Worm (Caenorhabditis elegans) whole organism, L2 larva: ENCODE data around the gene flp-3.

ENCODE experiments used
- C34F6.9 ChIP-seq: fragments of 150-350 bp; optimal IDR thresholded peaks from 2 replicates; lab custom pipeline; 2014; ENCODE audit warnings: missing biosample characterization, missing genetic modification characterization
- F13H6.1 ChIP-seq: sonication (generic microtip); optimal IDR thresholded peaks from 2 replicates; lab custom pipeline; 2016; ENCODE audit warnings: missing genetic modification characterization, missing compliant biosample characterization
- R02D3.7 ChIP-seq: fragments of 150-350 bp; optimal IDR thresholded peaks from 2 replicates; lab custom pipeline; 2014; ENCODE audit warnings: missing biosample characterization, missing genetic modification characterization
- Y55F3AM.14 ChIP-seq: fragments of 200-800 bp; sonication (Bioruptor generic); optimal IDR thresholded peaks from 2 replicates; lab custom pipeline; 2018; ENCODE audit warnings: mild to moderate bottlenecking, missing genetic modification characterization, missing compliant biosample characterization
- ZK546.5 ChIP-seq: sonication (generic microtip); optimal IDR thresholded peaks from 2 replicates; lab custom pipeline; 2017; ENCODE audit warnings: missing biosample characterization, missing genetic modification characterization
- alr-1 ChIP-seq: fragments of 150-350 bp; optimal IDR thresholded peaks from 2 replicates; lab custom pipeline; 2014; ENCODE audit warnings: missing biosample characterization, missing genetic modification characterization
- aly-2 ChIP-seq: fragments of 150-350 bp; optimal IDR thresholded peaks from 2 replicates; lab custom pipeline; 2014; ENCODE audit warnings: missing biosample characterization, missing genetic modification characterization
- blmp-1 ChIP-seq: sonication (generic microtip); optimal IDR thresholded peaks from 2 replicates; lab custom pipeline; 2017; ENCODE audit warnings: missing genetic modification characterization, mild to moderate bottlenecking, missing compliant biosample characterization, antibody characterized with exemption, moderate library complexity; ENCODE audit not compliant: insufficient read depth
- ceh-16 ChIP-seq: fragments of 150-350 bp; optimal IDR thresholded peaks from 2 replicates; lab custom pipeline; 2014; ENCODE audit warnings: missing biosample characterization, missing genetic modification characterization
- crh-2 ChIP-seq: sonication (generic microtip); optimal IDR thresholded peaks from 2 replicates; lab custom pipeline; 2017; ENCODE audit warnings: missing biosample characterization, missing genetic modification characterization
- elt-3 ChIP-seq: sonication (generic microtip); optimal IDR thresholded peaks from 2 replicates; lab custom pipeline; 2017; ENCODE audit warnings: missing biosample characterization, missing genetic modification characterization
- fos-1 ChIP-seq: fragments of 150-350 bp; optimal IDR thresholded peaks from 2 replicates; lab custom pipeline; 2014; ENCODE audit warnings: missing biosample characterization, missing genetic modification characterization
- gmeb-1 ChIP-seq: fragments of 150-350 bp; optimal IDR thresholded peaks from 2 replicates; lab custom pipeline; 2014; ENCODE audit warnings: missing biosample characterization, missing genetic modification characterization
- lin-11 ChIP-seq: fragments of 150-350 bp; sonication (generic microtip); optimal IDR thresholded peaks from 2 replicates; lab custom pipeline; 2014; ENCODE audit warnings: missing biosample characterization, missing genetic modification characterization, inconsistent platforms, mixed read lengths
- lin-13 ChIP-seq: fragments of 150-350 bp; optimal IDR thresholded peaks from 2 replicates; lab custom pipeline; 2014; ENCODE audit warnings: missing biosample characterization, missing genetic modification reagents, missing genetic modification characterization
- lin-39 ChIP-seq: fragments of 150-350 bp; optimal IDR thresholded peaks from 2 replicates; lab custom pipeline; 2014; ENCODE audit warnings: missing biosample characterization, missing genetic modification reagents, missing genetic modification characterization
- lsy-2 ChIP-seq, 2 experiments: fragments of 150-350 bp in 1 of 2; sonication (generic microtip) in 1 of 2; optimal IDR thresholded peaks; 2 replicates each; lab custom pipeline; 2014 to 2017; ENCODE audit warnings: missing biosample characterization in 2 of 2, missing genetic modification characterization in 2 of 2
- mab-5 ChIP-seq: fragments of 150-350 bp; optimal IDR thresholded peaks from 2 replicates; lab custom pipeline; 2014; ENCODE audit warnings: missing biosample characterization, missing genetic modification characterization
- mbf-1 ChIP-seq: sonication (generic microtip); optimal IDR thresholded peaks from 2 replicates; lab custom pipeline; 2017; ENCODE audit warnings: missing biosample characterization, missing genetic modification characterization
- mdl-1 ChIP-seq, 2 experiments: fragments of 150-350 bp in 1 of 2; sonication (generic microtip) in 1 of 2; optimal IDR thresholded peaks; 2 replicates each; lab custom pipeline; 2017; ENCODE audit warnings: missing biosample characterization in 2 of 2, missing genetic modification characterization in 2 of 2
- nhr-10 ChIP-seq: sonication (generic microtip); optimal IDR thresholded peaks from 2 replicates; lab custom pipeline; 2017; ENCODE audit warnings: missing biosample characterization, missing genetic modification characterization
- nhr-129 ChIP-seq: fragments of 150-350 bp; optimal IDR thresholded peaks from 2 replicates; lab custom pipeline; 2014; ENCODE audit warnings: missing biosample characterization, missing genetic modification characterization
- nhr-21 ChIP-seq: fragments of 150-350 bp; optimal IDR thresholded peaks from 2 replicates; lab custom pipeline; 2014; ENCODE audit warnings: missing biosample characterization, missing genetic modification characterization
- nhr-23 ChIP-seq: fragments of 150-350 bp; optimal IDR thresholded peaks from 2 replicates; lab custom pipeline; 2014; ENCODE audit warnings: missing biosample characterization, missing genetic modification reagents, missing genetic modification characterization
- nhr-237 ChIP-seq: fragments of 150-350 bp; optimal IDR thresholded peaks from 2 replicates; lab custom pipeline; 2014; ENCODE audit warnings: missing biosample characterization, missing genetic modification characterization
- nhr-25 ChIP-seq: fragments of 150-350 bp; sonication (generic microtip); optimal IDR thresholded peaks from 3 replicates; lab custom pipeline; 2014; ENCODE audit warnings: missing biosample characterization, missing genetic modification characterization
- nhr-6 ChIP-seq: fragments of 150-350 bp; optimal IDR thresholded peaks from 2 replicates; lab custom pipeline; 2014; ENCODE audit warnings: missing biosample characterization, missing genetic modification characterization
- nhr-77 ChIP-seq: fragments of 150-350 bp; optimal IDR thresholded peaks from 2 replicates; lab custom pipeline; 2014; ENCODE audit warnings: missing biosample characterization, missing genetic modification characterization
- sem-4 ChIP-seq: fragments of 150-350 bp; optimal IDR thresholded peaks from 2 replicates; lab custom pipeline; 2014; ENCODE audit warnings: missing biosample characterization, missing genetic modification reagents, missing genetic modification characterization
- skn-1 ChIP-seq: sonication (generic microtip); optimal IDR thresholded peaks from 2 replicates; lab custom pipeline; 2017; ENCODE audit warnings: missing biosample characterization, missing genetic modification characterization
- sma-3 ChIP-seq: sonication (generic microtip); optimal IDR thresholded peaks from 2 replicates; lab custom pipeline; 2016; ENCODE audit warnings: missing genetic modification reagents, missing genetic modification characterization, missing compliant biosample characterization
- sma-9 ChIP-seq, 2 experiments: fragments of 150-350 bp in 1 of 2; sonication (generic microtip) in 1 of 2; optimal IDR thresholded peaks; 2 replicates each; lab custom pipeline; 2014 to 2016; ENCODE audit warnings: missing genetic modification characterization in 2 of 2, mild to moderate bottlenecking in 1 of 2, missing biosample characterization in 1 of 2, missing compliant biosample characterization in 1 of 2, missing genetic modification reagents in 1 of 2, moderate library complexity in 1 of 2
- snpc-4 ChIP-seq: fragments of 150-350 bp; optimal IDR thresholded peaks from 2 replicates; lab custom pipeline; 2014; ENCODE audit warnings: missing biosample characterization, missing genetic modification characterization
- unc-39 ChIP-seq: fragments of 150-350 bp; optimal IDR thresholded peaks from 2 replicates; lab custom pipeline; 2014; ENCODE audit warnings: missing biosample characterization, missing genetic modification characterization
- unc-55 ChIP-seq: fragments of 150-350 bp; sonication (generic microtip); optimal IDR thresholded peaks from 3 replicates; lab custom pipeline; 2014; ENCODE audit warnings: missing biosample characterization, missing genetic modification reagents, missing genetic modification characterization
- unc-62 ChIP-seq: fragments of 150-350 bp; optimal IDR thresholded peaks from 2 replicates; lab custom pipeline; 2014; ENCODE audit warnings: missing biosample characterization, missing genetic modification reagents, missing genetic modification characterization
- zag-1 ChIP-seq: fragments of 150-350 bp; optimal IDR thresholded peaks from 2 replicates; lab custom pipeline; 2014; ENCODE audit warnings: missing biosample characterization, missing genetic modification characterization
- ztf-1 ChIP-seq: fragments of 200-800 bp; sonication (Bioruptor generic); conservative IDR thresholded peaks from 2 replicates; pipeline ENCODE4 v1.3.6; 2022; ENCODE audit warnings: missing genetic modification characterization, missing compliant biosample characterization
- ztf-11 ChIP-seq: sonication (generic microtip); optimal IDR thresholded peaks from 2 replicates; lab custom pipeline; 2017; ENCODE audit warnings: missing biosample characterization, missing genetic modification characterization
- ztf-4 ChIP-seq: fragments of 150-350 bp; optimal IDR thresholded peaks from 2 replicates; lab custom pipeline; 2014; ENCODE audit warnings: missing biosample characterization, missing genetic modification characterization

The flp-3 gene

DNA sequence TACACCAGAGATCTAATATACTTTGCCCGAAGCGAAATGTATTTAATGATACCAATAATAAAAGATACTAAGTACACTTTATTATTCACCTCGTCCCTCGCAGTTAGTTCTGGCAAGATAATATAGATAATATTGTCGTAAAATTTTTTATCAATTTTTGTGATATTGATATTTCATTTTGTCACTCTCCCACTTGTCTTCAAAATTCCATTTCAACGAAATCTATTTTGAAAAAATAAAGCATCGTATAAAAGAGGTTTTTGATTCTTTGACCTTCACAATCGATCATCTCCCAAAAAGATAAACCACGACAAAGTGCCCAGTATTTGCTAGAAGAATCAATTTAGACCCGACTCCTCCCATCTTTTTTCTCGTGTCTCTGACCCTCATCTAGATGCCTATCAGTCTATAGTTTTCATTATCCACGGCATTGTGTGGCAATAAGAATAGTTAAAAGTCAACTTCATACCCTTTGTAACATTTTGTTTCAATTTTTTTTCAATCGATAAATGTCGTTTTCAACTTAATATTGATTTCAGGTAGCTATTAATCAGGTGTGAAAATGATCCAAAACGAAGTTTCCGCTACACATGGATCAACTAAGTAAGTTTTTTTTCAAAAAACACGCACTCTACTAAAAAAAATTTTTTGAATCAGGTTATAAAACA lies 38.9 kb downstream of the flp-3 start, which contains the start of gene cbs-1 (continued):
- TF ChIP-seq mab-5 (tag; lab: Kevin White, UChicago), result no peak
- TF ChIP-seq ztf-1 (GFP tag; lab: Robert Waterston, UW), result no peak
- no peak for TF ChIP-seq nhr-21 (tag; lab: Kevin White, UChicago)
- no peak for TF ChIP-seq ceh-16 (tag; lab: Kevin White, UChicago)
- no peak for TF ChIP-seq aly-2 (tag; lab: Kevin White, UChicago)
- no peak for TF ChIP-seq ztf-11 (tag; lab: Kevin White, UChicago)
- TF ChIP-seq sem-4 (tag; lab: Kevin White, UChicago), result no peak
- no peak for TF ChIP-seq nhr-10 (tag; lab: Kevin White, UChicago)
- no peak for TF ChIP-seq elt-3 (tag; lab: Kevin White, UChicago)
- TF ChIP-seq unc-55, result no peak
- TF ChIP-seq alr-1 (tag; lab: Kevin White, UChicago), result no peak
- no peak for TF ChIP-seq snpc-4
- no peak for TF ChIP-seq mbf-1 (tag; lab: Kevin White, UChicago)
- no peak for TF ChIP-seq crh-2
- no peak for TF ChIP-seq nhr-23 (tag; lab: Kevin White, UChicago)
- no peak for TF ChIP-seq lsy-2 (tag; optimal IDR thresholded peaks at IDR 0.05; lab: Kevin White, UChicago)

DNA sequence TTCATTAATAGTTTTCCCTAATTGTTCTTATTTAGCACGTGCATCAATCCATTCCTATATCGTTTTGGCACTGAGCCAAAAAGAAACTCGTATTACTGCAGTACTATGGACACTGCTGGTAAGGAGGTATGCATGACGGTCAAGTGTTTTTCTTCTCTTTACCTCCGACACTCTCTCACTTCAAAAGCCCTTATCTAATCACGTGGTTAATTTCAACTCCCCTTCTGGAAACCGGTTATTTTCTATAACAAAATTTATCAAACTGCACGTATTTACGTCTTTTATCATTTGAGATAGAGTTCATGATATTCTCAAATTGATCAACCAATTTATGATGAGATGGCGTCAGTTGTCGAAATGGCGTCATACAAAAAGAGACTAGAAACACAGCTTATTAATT lies 41.1 kb downstream of the flp-3 start:
- TF ChIP-seq unc-39 (tag; lab: Kevin White, UChicago) (no peak), mdl-1 (tag; optimal IDR thresholded peaks at IDR 0.05; lab: Kevin White, UChicago) (peak in 1 of 2 experiments; percentile 44), Y55F3AM.14 (GFP tag; lab: Kevin White, UChicago) (peak; percentile 28), lin-11 (tag; lab: Kevin White, UChicago) (no peak), blmp-1 (tag; lab: Kevin White, UChicago) (peak; percentile 77), nhr-25 (peak; percentile 72), mab-5 (tag; lab: Kevin White, UChicago) (no peak), lin-13 (GFP tag; lab: Kevin White, UChicago) (no peak), nhr-21 (tag; lab: Kevin White, UChicago) (peak; percentile 59), ztf-11 (tag; lab: Kevin White, UChicago) (no peak), lin-39 (tag; lab: Kevin White, UChicago) (no peak), gmeb-1 (tag; lab: Kevin White, UChicago) (peak; percentile 26), ZK546.5 (tag; lab: Kevin White, UChicago) (no peak), F13H6.1 (tag; lab: Kevin White, UChicago) (peak; percentile 73), C34F6.9 (tag; lab: Kevin White, UChicago) (peak; percentile 33), ztf-4 (tag; lab: Kevin White, UChicago) (no peak), nhr-129 (tag; lab: Kevin White, UChicago) (peak; percentile 47), crh-2 (peak; percentile 76), nhr-237 (tag; lab: Kevin White, UChicago) (no peak), nhr-77 (tag; lab: Kevin White, UChicago) (no peak), unc-62 (GFP tag; lab: Kevin White, UChicago) (no peak), zag-1 (no peak), fos-1 (tag; lab: Kevin White, UChicago) (peak; percentile 70), skn-1 (peak; percentile 4), sma-9 (GFP tag; optimal IDR thresholded peaks at IDR 0.05; lab: Kevin White, UChicago) (peak; percentile 92), sma-9 (tag; optimal IDR thresholded peaks at IDR 0.05; lab: Kevin White, UChicago) (no peak), sma-3 (GFP tag; lab: Kevin White, UChicago) (peak; percentile 88)

DNA sequence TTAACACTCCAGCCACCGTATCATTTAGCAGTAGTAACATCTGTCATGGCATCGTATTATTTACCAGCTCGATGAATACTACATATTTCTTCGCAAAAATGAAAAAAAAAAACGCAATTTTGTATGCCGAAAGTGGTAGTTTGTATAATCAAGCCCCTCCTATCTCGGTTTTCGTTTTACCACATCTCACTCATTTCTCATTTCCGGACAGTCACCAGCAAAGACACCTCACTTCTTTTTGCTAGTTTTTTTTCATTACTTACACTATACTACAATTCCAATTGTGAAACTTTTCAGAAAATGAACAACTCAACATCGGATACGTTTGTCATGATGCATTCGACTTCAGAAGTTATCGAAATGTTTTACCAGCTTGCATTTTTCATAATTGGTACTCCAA lies 43.6 kb downstream of the flp-3 start, which contains the start of gene gnrr-3:
Gene gnrr-3 (plus strand): TSS at position 301 of the 400 bp plus-strand sequence.
- TF ChIP-seq nhr-10 (tag; lab: Kevin White, UChicago) (no peak), unc-55 (no peak), sem-4 (tag; lab: Kevin White, UChicago) (no peak), nhr-21 (tag; lab: Kevin White, UChicago) (no peak), R02D3.7 (tag; lab: Kevin White, UChicago) (no peak), nhr-6 (tag; lab: Kevin White, UChicago) (no peak)
